Worm (Caenorhabditis elegans) whole organism, L1 larva: ENCODE data around the gene dpy-19.

ENCODE experiments used
- Y116A8C.19 ChIP-seq: sonication (generic microtip); optimal IDR thresholded peaks from 2 replicates; lab custom pipeline; 2016; ENCODE audit warnings: missing compliant biosample characterization, missing genetic modification characterization, borderline replicate concordance
- alr-1 ChIP-seq: fragments of 200-800 bp; sonication (Bioruptor generic); optimal IDR thresholded peaks from 2 replicates; lab custom pipeline; 2018; ENCODE audit warnings: borderline replicate concordance, mild to moderate bottlenecking, missing genetic modification characterization, missing compliant biosample characterization
- blmp-1 ChIP-seq: fragments of 150-350 bp; optimal IDR thresholded peaks from 2 replicates; lab custom pipeline; 2014; ENCODE audit warnings: missing biosample characterization, missing genetic modification characterization
- ceh-90 ChIP-seq: sonication (generic microtip); optimal IDR thresholded peaks from 2 replicates; lab custom pipeline; 2016; ENCODE audit warnings: missing genetic modification characterization, missing compliant biosample characterization
- dpl-1 ChIP-seq, 3 experiments: fragments of 150-350 bp in 2 of 3; sonication (generic microtip) in 1 of 3; optimal IDR thresholded peaks; 2 replicates each; lab custom pipeline; 2014 to 2017; ENCODE audit warnings: missing biosample characterization in 3 of 3, missing genetic modification characterization in 3 of 3, missing genetic modification reagents in 3 of 3
- efl-1 ChIP-seq, 4 experiments: fragments of 150-350 bp; optimal IDR thresholded peaks in 3 of 4; peaks in 1 of 4; 1 replicate in 1 of 4; 2 replicates in 3 of 4; lab custom pipeline; 2014; ENCODE audit warnings: missing biosample characterization in 2 of 4, missing genetic modification characterization in 2 of 4, missing genetic modification reagents in 2 of 4
- elt-2 ChIP-seq: sonication (generic microtip); optimal IDR thresholded peaks from 2 replicates; lab custom pipeline; 2016; ENCODE audit warnings: missing genetic modification characterization, mild to moderate bottlenecking, inconsistent platforms, missing compliant biosample characterization, missing genetic modification reagents
- elt-3 ChIP-seq, 6 experiments: fragments of 150-350 bp in 1 of 6; sonication (generic microtip); optimal IDR thresholded peaks; 2 replicates each; lab custom pipeline; 2017 to 2018; ENCODE audit warnings: missing biosample characterization in 6 of 6, missing genetic modification characterization in 6 of 6, inconsistent platforms in 1 of 6
- ets-5 ChIP-seq: fragments of 200-800 bp; sonication (Bioruptor generic); IDR thresholded peaks from 2 replicates; pipeline ENCODE4 v1.3.6; 2022; ENCODE audit warnings: missing genetic modification characterization, missing compliant biosample characterization
- fkh-4 ChIP-seq: sonication (generic microtip); optimal IDR thresholded peaks from 2 replicates; lab custom pipeline; 2016; ENCODE audit warnings: missing compliant biosample characterization, missing genetic modification characterization, borderline replicate concordance
- fos-1 ChIP-seq: fragments of 150-350 bp; optimal IDR thresholded peaks from 2 replicates; lab custom pipeline; 2014; ENCODE audit warnings: missing biosample characterization, missing genetic modification characterization
- hlh-17 ChIP-seq: fragments of 200-800 bp; sonication (Bioruptor generic); optimal IDR thresholded peaks from 2 replicates; lab custom pipeline; 2018; ENCODE audit warnings: missing genetic modification characterization, mild to moderate bottlenecking, missing compliant biosample characterization, moderate library complexity, borderline replicate concordance
- irx-1 ChIP-seq: sonication (generic microtip); optimal IDR thresholded peaks from 2 replicates; lab custom pipeline; 2016; ENCODE audit warnings: missing genetic modification characterization, missing compliant biosample characterization
- jun-1 ChIP-seq: fragments of 150-350 bp; optimal IDR thresholded peaks from 2 replicates; lab custom pipeline; 2014; ENCODE audit warnings: missing biosample characterization, missing genetic modification reagents, missing genetic modification characterization
- lin-14 ChIP-seq: fragments of 200-800 bp; sonication (Bioruptor generic); optimal IDR thresholded peaks from 2 replicates; lab custom pipeline; 2018; ENCODE audit warnings: mild to moderate bottlenecking, missing genetic modification characterization, moderate library complexity, missing compliant biosample characterization
- lin-15B ChIP-seq: fragments of 150-350 bp; sonication (generic microtip); optimal IDR thresholded peaks from 3 replicates; lab custom pipeline; 2014; ENCODE audit warnings: missing biosample characterization, missing genetic modification characterization
- lin-35 ChIP-seq, 2 experiments: fragments of 150-350 bp; optimal IDR thresholded peaks; 2 replicates each; lab custom pipeline; 2014; ENCODE audit warnings: missing biosample characterization in 2 of 2, missing genetic modification characterization in 2 of 2, missing genetic modification reagents in 2 of 2
- lir-3 ChIP-seq: sonication (generic microtip); optimal IDR thresholded peaks from 2 replicates; lab custom pipeline; 2016; ENCODE audit warnings: mild to moderate bottlenecking, missing genetic modification characterization, moderate library complexity, missing compliant biosample characterization; ENCODE audit not compliant: poor library complexity
- mab-9 ChIP-seq: fragments of 200-800 bp; sonication (Bioruptor generic); IDR thresholded peaks from 2 replicates; pipeline ENCODE4 v1.3.6; 2022; ENCODE audit warnings: missing genetic modification reagents, missing genetic modification characterization, missing compliant biosample characterization
- mdl-1 ChIP-seq, 2 experiments: fragments of 150-350 bp; optimal IDR thresholded peaks; 2 replicates each; lab custom pipeline; 2014 to 2017; ENCODE audit warnings: missing biosample characterization in 2 of 2, missing genetic modification characterization in 2 of 2, inconsistent platforms in 1 of 2
- mep-1 ChIP-seq: fragments of 150-350 bp; optimal IDR thresholded peaks from 2 replicates; lab custom pipeline; 2014; ENCODE audit warnings: missing biosample characterization, missing genetic modification characterization
- nhr-12 ChIP-seq: sonication (generic microtip); optimal IDR thresholded peaks from 2 replicates; lab custom pipeline; 2017; ENCODE audit warnings: missing biosample characterization, missing genetic modification characterization
- nhr-19 ChIP-seq: fragments of 200-800 bp; sonication (Bioruptor generic); conservative IDR thresholded peaks from 2 replicates; pipeline ENCODE4 v1.3.6; 2022; ENCODE audit warnings: missing genetic modification characterization, missing compliant biosample characterization
- nhr-20 ChIP-seq: sonication (generic microtip); optimal IDR thresholded peaks from 2 replicates; lab custom pipeline; 2016; ENCODE audit warnings: mild to moderate bottlenecking, missing genetic modification characterization, missing compliant biosample characterization
- nhr-237 ChIP-seq: fragments of 150-350 bp; optimal IDR thresholded peaks from 2 replicates; lab custom pipeline; 2014; ENCODE audit warnings: missing biosample characterization, missing genetic modification characterization
- nhr-47 ChIP-seq: sonication (generic microtip); optimal IDR thresholded peaks from 2 replicates; lab custom pipeline; 2016; ENCODE audit warnings: mild to moderate bottlenecking, missing genetic modification characterization, moderate library complexity, missing compliant biosample characterization
- nhr-71 ChIP-seq: sonication (generic microtip); optimal IDR thresholded peaks from 2 replicates; lab custom pipeline; 2016; ENCODE audit warnings: mild to moderate bottlenecking, missing genetic modification characterization, moderate library complexity, missing compliant biosample characterization
- nhr-85 ChIP-seq: sonication (generic microtip); peaks from one replicate; lab custom pipeline; 2016; ENCODE audit warnings: missing genetic modification characterization, inconsistent platforms, missing compliant biosample characterization
- rnt-1 ChIP-seq: sonication (generic microtip); optimal IDR thresholded peaks from 2 replicates; lab custom pipeline; 2016; ENCODE audit warnings: mild to moderate bottlenecking, missing genetic modification characterization, moderate library complexity, missing compliant biosample characterization
- snu-23 ChIP-seq: sonication (generic microtip); optimal IDR thresholded peaks from 2 replicates; lab custom pipeline; 2016; ENCODE audit warnings: missing genetic modification characterization, missing compliant biosample characterization
- sox-4 ChIP-seq: sonication (generic microtip); optimal IDR thresholded peaks from 2 replicates; lab custom pipeline; 2016; ENCODE audit warnings: missing genetic modification characterization, missing compliant biosample characterization
- sup-37 ChIP-seq: fragments of 200-800 bp; sonication (Bioruptor generic); optimal IDR thresholded peaks from 2 replicates; lab custom pipeline; 2018; ENCODE audit warnings: mild to moderate bottlenecking, missing genetic modification characterization, missing compliant biosample characterization
- swsn-7 ChIP-seq: sonication (generic microtip); optimal IDR thresholded peaks from 2 replicates; lab custom pipeline; 2016; ENCODE audit warnings: missing genetic modification characterization, missing compliant biosample characterization
- tbx-2 ChIP-seq: sonication (generic microtip); optimal IDR thresholded peaks from 2 replicates; lab custom pipeline; 2016; ENCODE audit warnings: missing genetic modification characterization, missing compliant biosample characterization
- unc-130 ChIP-seq: fragments of 150-350 bp; optimal IDR thresholded peaks from 2 replicates; lab custom pipeline; 2017; ENCODE audit warnings: missing biosample characterization, missing genetic modification characterization, inconsistent platforms
- unc-62 ChIP-seq: fragments of 150-350 bp; optimal IDR thresholded peaks from 2 replicates; lab custom pipeline; 2014; ENCODE audit warnings: missing biosample characterization, missing genetic modification reagents, missing genetic modification characterization
- unc-98 ChIP-seq: fragments of 200-800 bp; sonication (Bioruptor generic); IDR thresholded peaks from 2 replicates; pipeline ENCODE4 v1.3.6; 2022; ENCODE audit warnings: missing genetic modification characterization, missing compliant biosample characterization
- vab-15 ChIP-seq: sonication (generic microtip); optimal IDR thresholded peaks from 2 replicates; lab custom pipeline; 2017; ENCODE audit warnings: missing genotype, mild to moderate bottlenecking, missing genetic modification characterization, missing compliant biosample characterization
- xbp-1 ChIP-seq: sonication (generic microtip); optimal IDR thresholded peaks from 2 replicates; lab custom pipeline; 2016; ENCODE audit warnings: missing genetic modification characterization, missing compliant biosample characterization
- zip-4 ChIP-seq: fragments of 200-800 bp; sonication (Bioruptor generic); optimal IDR thresholded peaks from 2 replicates; lab custom pipeline; 2018; ENCODE audit warnings: mild to moderate bottlenecking, missing genetic modification characterization, moderate library complexity, missing compliant biosample characterization
- ztf-11 ChIP-seq, 2 experiments: sonication (generic microtip); optimal IDR thresholded peaks; 2 replicates each; lab custom pipeline; 2016 to 2017; ENCODE audit warnings: missing genetic modification characterization in 2 of 2, missing biosample characterization in 1 of 2, missing compliant biosample characterization in 1 of 2

The dpy-19 gene

ce11 chrIII:8689143-8689542, 21.9 kb upstream of the dpy-19 start:
- TF ChIP-seq nhr-71 (tag; lab: Kevin White, UChicago), result no peak
- no peak for TF ChIP-seq vab-15 (tag; lab: Kevin White, UChicago)
- TF ChIP-seq unc-98 (GFP tag; lab: Robert Waterston, UW), result no peak
- TF ChIP-seq xbp-1, result no peak
- TF ChIP-seq lin-15B (tag; lab: Kevin White, UChicago), result no peak
- TF ChIP-seq ztf-11 (tag; optimal IDR thresholded peaks at IDR 0.05; lab: Kevin White, UChicago), result no peak
- TF ChIP-seq elt-2 (tag; lab: Kevin White, UChicago), result no peak

ce11 chrIII:8688438-8688946, 21.2 kb upstream of the dpy-19 start, which contains the start of gene hadb-1:
Gene hadb-1 (minus strand): TSS chrIII:8688488.
- peak in 1 of 6 experiments; percentile 66 for TF ChIP-seq elt-3 (tag; optimal IDR thresholded peaks at IDR 0.05; lab: Kevin White, UChicago)
- no peak for TF ChIP-seq sup-37 (GFP tag; lab: Kevin White, UChicago)
- peak; percentile 54 for TF ChIP-seq nhr-20 (tag; lab: Kevin White, UChicago)
- no peak for TF ChIP-seq ets-5
- TF ChIP-seq nhr-71 (tag; lab: Kevin White, UChicago), result peak; percentile 38
- no peak for TF ChIP-seq efl-1 (optimal IDR thresholded peaks at IDR 0.05; lab: Kevin White, UChicago)
- peak in 1 of 2 experiments; percentile 53 for TF ChIP-seq efl-1 (GFP tag; optimal IDR thresholded peaks at IDR 0.05 in 1 of 2; lab: Kevin White, UChicago)
- TF ChIP-seq nhr-85 (tag; lab: Kevin White, UChicago), result peak; percentile 49
- no peak for TF ChIP-seq unc-62
- TF ChIP-seq blmp-1 (tag; lab: Kevin White, UChicago), result peak; percentile 31
- TF ChIP-seq unc-130 (tag; lab: Kevin White, UChicago), result no peak
- peak in 1 of 2 experiments; percentile 1 for TF ChIP-seq mdl-1 (tag; optimal IDR thresholded peaks at IDR 0.05; lab: Kevin White, UChicago)
- TF ChIP-seq mab-9 (GFP tag; lab: Robert Waterston, UW), result no peak
- TF ChIP-seq nhr-237 (tag; lab: Kevin White, UChicago), result no peak
- TF ChIP-seq irx-1, result no peak
- TF ChIP-seq Y116A8C.19 (tag; lab: Kevin White, UChicago), result no peak
- no peak for TF ChIP-seq rnt-1 (tag; lab: Kevin White, UChicago)
- no peak for TF ChIP-seq fkh-4 (tag; lab: Kevin White, UChicago)
- no peak for TF ChIP-seq ceh-90 (tag; lab: Kevin White, UChicago)
- no peak for TF ChIP-seq tbx-2 (tag; lab: Kevin White, UChicago)
- TF ChIP-seq alr-1 (tag; lab: Kevin White, UChicago), result no peak
- no peak for TF ChIP-seq swsn-7 (tag; lab: Kevin White, UChicago)
- no peak for TF ChIP-seq fos-1 (tag; lab: Kevin White, UChicago)
- TF ChIP-seq dpl-1 (GFP tag; optimal IDR thresholded peaks at IDR 0.05; lab: Kevin White, UChicago), result peak in 1 of 3 experiments; percentile 19
- TF ChIP-seq nhr-19 (GFP tag; lab: Robert Waterston, UW), result no peak
- peak in 1 of 2 experiments; percentile 28 for TF ChIP-seq lin-35 (GFP tag; optimal IDR thresholded peaks at IDR 0.05; lab: Kevin White, UChicago)
- peak; percentile 34 for TF ChIP-seq snu-23 (GFP tag; lab: Kevin White, UChicago)
- peak; percentile 4 for TF ChIP-seq mep-1 (tag; lab: Kevin White, UChicago)
- TF ChIP-seq sox-4 (tag; lab: Kevin White, UChicago), result no peak
- no peak for TF ChIP-seq zip-4 (GFP tag; lab: Kevin White, UChicago)
- TF ChIP-seq nhr-47 (tag; lab: Kevin White, UChicago), result no peak
- TF ChIP-seq lir-3 (tag; lab: Kevin White, UChicago), result no peak
- TF ChIP-seq nhr-12 (tag; lab: Kevin White, UChicago), result no peak
- TF ChIP-seq hlh-17 (GFP tag; lab: Kevin White, UChicago), result no peak
- peak; percentile 81 for TF ChIP-seq lin-14 (GFP tag; lab: Kevin White, UChicago)
- no peak for TF ChIP-seq jun-1 (tag; lab: Kevin White, UChicago)
- TF ChIP-seq xbp-1, result no peak
